Fruit fly (Drosophila melanogaster): Measurements from ENCODE around the gene kar.

dm6 chr3R:12647954-12648353 lies 41.2 kb downstream of the kar start, which contains the start of gene Dtg:
- TF ChIP-seq Mnt (GFP tag; optimal IDR thresholded peaks at IDR 0.05) (no peak), ovo (GFP tag; optimal IDR thresholded peaks at IDR 0.05) (no peak), kay (GFP tag; ENCODE audit: borderline replicate concordance) (no peak), Hr96 (GFP tag; optimal IDR thresholded peaks at IDR 0.05) (no peak), bab1 (GFP tag; optimal IDR thresholded peaks at IDR 0.05) (no peak), Clk (GFP tag; optimal IDR thresholded peaks at IDR 0.05) (no peak), toe (GFP tag; optimal IDR thresholded peaks at IDR 0.05) (no peak), CG12768 (GFP tag; optimal IDR thresholded peaks at IDR 0.05) (no peak), CG33017 (tag; optimal IDR thresholded peaks at IDR 0.05) (no peak), cnc (optimal IDR thresholded peaks at IDR 0.05) (no peak)
